Fruit fly (Drosophila melanogaster): ENCODE measurements around the gene Flacc.

Flacc gene

DNA sequence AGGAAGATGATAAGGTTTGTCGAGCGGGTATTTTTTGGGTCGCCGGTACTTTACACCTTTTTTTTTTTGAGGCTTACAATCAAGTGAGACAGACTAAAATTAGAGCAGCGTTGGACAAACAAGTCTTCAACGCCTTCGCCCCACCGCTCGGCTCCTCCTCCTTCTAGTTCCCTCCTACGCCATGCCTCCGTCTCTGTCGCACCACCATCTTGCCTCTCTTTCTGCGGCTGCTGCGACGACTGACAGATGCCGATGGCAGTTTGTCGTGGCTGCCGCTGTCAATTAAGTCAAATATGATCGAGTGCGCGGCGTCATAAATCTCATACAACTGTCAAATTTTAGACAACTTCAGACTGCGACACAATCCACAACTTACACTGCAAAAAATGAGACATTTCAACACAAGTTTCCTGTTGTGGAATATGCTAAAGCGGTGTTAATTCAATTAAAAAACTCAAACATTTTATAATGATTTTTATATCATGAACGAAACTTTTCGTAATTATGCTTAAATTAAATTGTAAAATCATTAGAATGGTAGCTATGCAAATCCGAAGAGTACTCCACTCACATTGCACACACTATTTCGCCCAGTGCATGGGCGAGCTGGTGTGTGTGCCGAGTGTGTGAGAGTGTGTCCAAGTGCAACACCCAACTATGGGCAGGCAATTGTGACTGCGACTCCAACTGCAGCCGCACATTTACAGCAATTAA, 27.4 kb upstream of the Flacc start (continued):
- TF ChIP-seq jumu (GFP tag; optimal IDR thresholded peaks at IDR 0.05): peak; percentile 24
- no peak for TF ChIP-seq CG42726 (GFP tag; IDR thresholded peaks at IDR 0.05; ENCODE audit: partially characterized antibody)
- peak; percentile 71 for TF ChIP-seq phol (tag; optimal IDR thresholded peaks at IDR 0.05)
- TF ChIP-seq zen (tag; optimal IDR thresholded peaks at IDR 0.05): no peak
- TF ChIP-seq Tbp (GFP tag; optimal IDR thresholded peaks at IDR 0.05): no peak
- no peak for TF ChIP-seq sug (tag; optimal IDR thresholded peaks at IDR 0.05)
- TF ChIP-seq dan (GFP tag; IDR thresholded peaks at IDR 0.05): no peak
- TF ChIP-seq Taf1 (GFP tag; IDR thresholded peaks at IDR 0.05): no peak
- no peak for TF ChIP-seq ham (GFP tag; IDR thresholded peaks at IDR 0.05)
- TF ChIP-seq grn (GFP tag; optimal IDR thresholded peaks at IDR 0.05): no peak
- TF ChIP-seq chif (GFP tag; optimal IDR thresholded peaks at IDR 0.05): peak; percentile 44 to 52
- TF ChIP-seq lola (GFP tag; optimal IDR thresholded peaks at IDR 0.05): peak in 1 of 3 experiments; percentile 64
- TF ChIP-seq CG4360 (GFP tag; IDR thresholded peaks at IDR 0.05): no peak
- no peak for TF ChIP-seq Scr (GFP tag; IDR thresholded peaks at IDR 0.05; ENCODE audit: partially characterized antibody)
- TF ChIP-seq Ada2b (GFP tag; IDR thresholded peaks at IDR 0.05): no peak
- TF ChIP-seq sim (GFP tag; IDR thresholded peaks at IDR 0.05): 0 out of 2 replicates have a peak, but pooled peaks have one; percentile 35
- no peak for TF ChIP-seq Dref (GFP tag; IDR thresholded peaks at IDR 0.05)
- no peak for TF ChIP-seq fru (optimal IDR thresholded peaks at IDR 0.05)
- peak; percentile 10 for TF ChIP-seq NC2β (GFP tag; optimal IDR thresholded peaks at IDR 0.05)
- TF ChIP-seq CG3995 (GFP tag; optimal IDR thresholded peaks at IDR 0.05): no peak
- no peak for TF ChIP-seq gfzf (GFP tag; optimal IDR thresholded peaks at IDR 0.05)
- TF ChIP-seq CG14441 (GFP tag; IDR thresholded peaks at IDR 0.05): no peak
- peak; percentile 13 for TF ChIP-seq CG3407 (GFP tag; optimal IDR thresholded peaks at IDR 0.05)
- no peak for TF ChIP-seq dati (GFP tag; IDR thresholded peaks at IDR 0.05)
- peak; percentile 10 for TF ChIP-seq cato (GFP tag; optimal IDR thresholded peaks at IDR 0.05; ENCODE audit: borderline replicate concordance)
- TF ChIP-seq mirr (GFP tag; optimal IDR thresholded peaks at IDR 0.05): no peak
- TF ChIP-seq crc (GFP tag; optimal IDR thresholded peaks at IDR 0.05): no peak
- TF ChIP-seq CG10654 (GFP tag; optimal IDR thresholded peaks at IDR 0.05): no peak
- no peak for TF ChIP-seq CG2199 (GFP tag; IDR thresholded peaks at IDR 0.05)
- peak; percentile 5 for TF ChIP-seq CG1233 (GFP tag; optimal IDR thresholded peaks at IDR 0.05)
- TF ChIP-seq B-H2 (GFP tag; optimal IDR thresholded peaks at IDR 0.05): no peak
- TF ChIP-seq CG11085 (GFP tag; IDR thresholded peaks at IDR 0.05): no peak
- no peak for TF ChIP-seq CG17568 (GFP tag; optimal IDR thresholded peaks at IDR 0.05)
- TF ChIP-seq ara (GFP tag; IDR thresholded peaks at IDR 0.05): 0 out of 2 replicates have a peak, but pooled peaks have one; percentile 28
- TF ChIP-seq CG14014 (GFP tag; IDR thresholded peaks at IDR 0.05): no peak
- peak; percentile 13 for TF ChIP-seq lilli (GFP tag; optimal IDR thresholded peaks at IDR 0.05)
- TF ChIP-seq E2f2 (GFP tag; IDR thresholded peaks at IDR 0.05): peak; percentile 24; the same call in 1 of the 2 replicates
- TF ChIP-seq zen2 (GFP tag; IDR thresholded peaks at IDR 0.05; ENCODE audit: partially characterized antibody): no peak
- no peak for TF ChIP-seq CG8281 (tag; optimal IDR thresholded peaks at IDR 0.05)
- TF ChIP-seq CG7786 (GFP tag; optimal IDR thresholded peaks at IDR 0.05): no peak
- no peak for TF ChIP-seq pho (GFP tag; optimal IDR thresholded peaks at IDR 0.05)
- TF ChIP-seq CG3065 (GFP tag; optimal IDR thresholded peaks at IDR 0.05): no peak
- TF ChIP-seq CG10321 (GFP tag; IDR thresholded peaks at IDR 0.05): no peak
- TF ChIP-seq CG17802 (tag; optimal IDR thresholded peaks at IDR 0.05): peak; percentile 20
- no peak for TF ChIP-seq tll (GFP tag; optimal IDR thresholded peaks at IDR 0.05)
- no peak for TF ChIP-seq Lhr (GFP tag; optimal IDR thresholded peaks at IDR 0.05)
- TF ChIP-seq her (GFP tag; optimal IDR thresholded peaks at IDR 0.05): no peak
